Worm (Caenorhabditis elegans): ENCODE results near the gene kel-1.

The kel-1 gene

DNA sequence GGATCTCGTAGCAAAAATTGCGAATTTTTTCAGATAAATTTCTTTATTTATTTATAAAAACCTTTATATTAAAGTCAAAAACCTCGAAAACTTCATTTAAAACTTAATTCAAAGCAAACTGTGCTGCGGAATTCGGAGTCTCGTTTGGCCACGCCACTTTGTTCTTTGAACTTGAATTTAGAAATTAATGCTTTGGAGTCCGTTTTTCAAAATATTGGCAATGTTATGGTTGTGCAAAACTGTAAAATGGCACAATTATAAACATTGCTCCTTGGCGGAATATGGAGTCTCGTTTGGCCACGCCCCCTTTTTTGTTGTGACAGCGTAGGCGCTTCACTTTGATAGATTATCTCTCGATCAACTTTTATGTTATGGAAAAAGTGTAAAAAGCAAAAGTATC, 30.8 kb downstream of the kel-1 start:
- TF ChIP-seq Y48G9A.11 (GFP tag; IDR thresholded peaks at IDR 0.05): peak; percentile 76
- TF ChIP-seq spr-1 (tag; optimal IDR thresholded peaks at IDR 0.05): peak; percentile 95
- TF ChIP-seq spr-3 (GFP tag; optimal IDR thresholded peaks at IDR 0.05): peak; percentile 93
- no peak for TF ChIP-seq nhr-237 (tag; optimal IDR thresholded peaks at IDR 0.05)
- peak; percentile 91 for TF ChIP-seq T20F7.1 (GFP tag; optimal IDR thresholded peaks at IDR 0.05)

DNA sequence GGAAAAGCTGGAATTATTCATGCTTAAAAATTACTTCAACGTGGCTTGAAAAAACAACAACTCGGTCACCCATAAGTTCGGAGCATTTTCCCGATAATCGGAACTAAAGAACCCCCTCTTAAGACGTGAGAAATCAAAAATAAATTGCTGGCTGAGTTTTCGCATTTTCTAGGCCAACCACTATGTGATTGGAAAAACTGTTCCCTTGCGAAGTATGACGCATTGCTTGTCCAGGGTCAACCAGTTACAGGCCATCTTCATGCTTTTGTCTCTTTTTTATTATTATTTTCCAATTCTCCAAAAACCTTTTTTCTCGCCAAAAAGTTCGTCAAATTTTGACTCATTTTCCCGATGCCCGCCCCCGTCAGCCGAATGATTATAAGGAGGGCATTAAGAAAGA, 31.4 kb downstream of the kel-1 start, which contains the start of gene F13D12.3:
Gene F13D12.3, plus strand, starts transcription at position 301 of the 400 bp plus-strand sequence.
- no peak for TF ChIP-seq ceh-44 (GFP tag; IDR thresholded peaks at IDR 0.05)
- TF ChIP-seq aha-1 (tag): peak; percentile 21

DNA sequence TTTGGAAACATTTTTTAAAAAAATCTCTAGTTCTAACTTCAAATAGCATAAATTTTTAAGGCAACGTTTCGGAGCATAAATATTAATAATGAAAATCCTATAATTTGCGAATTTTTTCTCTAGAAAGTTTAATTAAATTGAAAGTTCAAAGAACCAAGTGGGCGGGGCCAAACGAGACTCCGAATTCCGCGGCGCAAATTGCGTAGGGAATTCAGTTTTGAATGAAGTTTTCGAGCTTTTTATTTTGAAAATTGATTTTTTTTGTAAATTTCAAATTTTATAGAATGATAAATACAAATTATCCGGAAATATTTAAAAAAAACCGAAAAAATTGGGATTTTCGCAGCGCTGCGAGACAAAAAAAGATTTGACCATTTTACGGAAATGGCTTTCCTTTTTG, 32.1 kb downstream of the kel-1 start:
- TF ChIP-seq ZK546.5 (tag; optimal IDR thresholded peaks at IDR 0.05) (no peak), T20F7.1 (GFP tag; optimal IDR thresholded peaks at IDR 0.05) (peak; percentile 87), spr-3 (GFP tag; optimal IDR thresholded peaks at IDR 0.05) (peak; percentile 77), snpc-1.2 (GFP tag; IDR thresholded peaks at IDR 0.05) (no peak), Y48G9A.11 (GFP tag; IDR thresholded peaks at IDR 0.05) (peak; percentile 71), spr-1 (tag; optimal IDR thresholded peaks at IDR 0.05) (peak; percentile 89)

DNA sequence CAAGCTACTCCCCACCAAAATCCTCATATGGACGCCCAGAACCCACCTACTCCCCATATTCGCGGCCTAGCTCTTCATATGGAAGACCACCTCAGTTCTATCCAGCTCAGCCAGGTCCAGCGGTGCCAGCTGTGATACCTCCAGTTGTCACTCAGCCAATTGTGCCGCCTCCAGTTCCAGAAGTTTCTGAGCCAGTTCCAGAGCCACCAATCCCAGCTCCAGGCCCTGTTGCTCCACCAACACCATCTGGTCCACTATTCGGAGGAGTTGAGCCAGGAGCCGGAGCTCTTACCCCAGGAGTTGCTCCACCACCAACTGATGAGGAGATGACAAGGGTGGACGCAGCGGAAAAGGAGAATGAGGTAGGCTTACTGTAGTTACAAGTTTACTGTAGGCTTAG, 32.9 kb downstream of the kel-1 start:
- TF ChIP-seq mxl-2 (GFP tag; conservative IDR thresholded peaks at IDR 0.05): no peak
- TF ChIP-seq ceh-62 (tag; optimal IDR thresholded peaks at IDR 0.05): no peak
- no peak for TF ChIP-seq nhr-76 (tag; optimal IDR thresholded peaks at IDR 0.05)
- TF ChIP-seq set-16 (GFP tag; IDR thresholded peaks at IDR 0.05): peak; percentile 79
- no peak for TF ChIP-seq arid-1 (GFP tag; conservative IDR thresholded peaks at IDR 0.05)
- TF ChIP-seq Y5F2A.4 (GFP tag; optimal IDR thresholded peaks at IDR 0.05): no peak
- 0 out of 2 replicates have a peak, but pooled peaks have one; percentile 6 for TF ChIP-seq egl-43 (GFP tag; IDR thresholded peaks at IDR 0.05)
- TF ChIP-seq ceh-28 (tag; optimal IDR thresholded peaks at IDR 0.05): no peak
- TF ChIP-seq unc-62 (GFP tag; optimal IDR thresholded peaks at IDR 0.05 in 1 of 2): no peak
- no peak for TF ChIP-seq unc-62 (tag; optimal IDR thresholded peaks at IDR 0.05)
- TF ChIP-seq zip-2 (tag; optimal IDR thresholded peaks at IDR 0.05): no peak
- no peak for TF ChIP-seq nhr-11 (tag; optimal IDR thresholded peaks at IDR 0.05)
- no peak for TF ChIP-seq aha-1 (tag)
- no peak for TF ChIP-seq mes-2 (tag; optimal IDR thresholded peaks at IDR 0.05; ENCODE audit: poor library complexity, severe bottlenecking)
- no peak for TF ChIP-seq dmd-9 (GFP tag; IDR thresholded peaks at IDR 0.05)
- TF ChIP-seq daf-12 (tag; optimal IDR thresholded peaks at IDR 0.05): no peak
- TF ChIP-seq dpl-1 (GFP tag; optimal IDR thresholded peaks at IDR 0.05): no peak
- TF ChIP-seq ztf-11 (tag; optimal IDR thresholded peaks at IDR 0.05): no peak
- 0 out of 2 replicates have a peak, but pooled peaks have one; percentile 26 for TF ChIP-seq php-3 (GFP tag; IDR thresholded peaks at IDR 0.05)
- no peak for TF ChIP-seq snpc-1.2 (GFP tag; IDR thresholded peaks at IDR 0.05)
- no peak for TF ChIP-seq nhr-10 (tag; optimal IDR thresholded peaks at IDR 0.05)
- no peak for TF ChIP-seq nhr-25 (tag; optimal IDR thresholded peaks at IDR 0.05; ENCODE audit: borderline replicate concordance, insufficient read depth)
- no peak for TF ChIP-seq lsy-2 (tag; optimal IDR thresholded peaks at IDR 0.05)
- TF ChIP-seq attf-4 (tag; optimal IDR thresholded peaks at IDR 0.05): no peak
- no peak for TF ChIP-seq gei-8 (GFP tag; optimal IDR thresholded peaks at IDR 0.05)
- TF ChIP-seq lin-15B (tag; optimal IDR thresholded peaks at IDR 0.05): no peak
- TF ChIP-seq daf-19 (GFP tag; conservative IDR thresholded peaks at IDR 0.05): no peak
- TF ChIP-seq lin-39 (tag; optimal IDR thresholded peaks at IDR 0.05): no peak

DNA sequence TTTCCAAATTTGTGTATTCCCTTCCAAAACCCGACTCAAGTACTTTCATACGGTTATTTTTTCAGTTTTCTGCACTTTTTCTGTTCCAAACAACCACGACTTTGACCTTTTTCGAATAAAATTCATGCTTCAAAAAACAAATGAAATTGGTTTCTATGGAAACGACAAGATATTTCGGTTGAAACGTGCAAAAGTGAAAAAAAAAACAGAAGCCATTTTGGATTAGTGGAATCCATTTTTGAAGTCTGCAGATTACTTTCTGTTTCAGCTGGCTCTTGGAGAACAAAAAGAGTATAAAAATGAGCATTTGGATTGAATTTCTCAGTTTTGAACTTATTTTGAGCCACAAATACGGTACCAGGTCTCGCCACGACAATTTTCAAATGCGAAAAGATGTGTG, 33.4 kb downstream of the kel-1 start:
- TF ChIP-seq T26A8.4 (GFP tag; IDR thresholded peaks at IDR 0.05) (no peak), unc-62 (GFP tag; optimal IDR thresholded peaks at IDR 0.05 in 1 of 2) (peak in 1 of 2 experiments; percentile 11), unc-62 (tag; optimal IDR thresholded peaks at IDR 0.05) (no peak), zag-1 (tag; optimal IDR thresholded peaks at IDR 0.05) (no peak), lin-39 (tag; optimal IDR thresholded peaks at IDR 0.05) (no peak), arid-1 (GFP tag; conservative IDR thresholded peaks at IDR 0.05) (no peak), F26F4.8 (GFP tag; conservative IDR thresholded peaks at IDR 0.05) (no peak), R02D3.7 (tag; optimal IDR thresholded peaks at IDR 0.05) (no peak), ztf-7 (tag; optimal IDR thresholded peaks at IDR 0.05) (no peak), nhr-77 (tag; optimal IDR thresholded peaks at IDR 0.05) (no peak), nhr-11 (tag; optimal IDR thresholded peaks at IDR 0.05) (peak; percentile 11), spr-3 (GFP tag; optimal IDR thresholded peaks at IDR 0.05) (no peak), ceh-44 (GFP tag; IDR thresholded peaks at IDR 0.05) (no peak), aha-1 (tag) (peak; percentile 95), nhr-25 (tag; optimal IDR thresholded peaks at IDR 0.05; ENCODE audit: borderline replicate concordance, insufficient read depth) (no peak), hif-1 (tag; optimal IDR thresholded peaks at IDR 0.05) (peak in 1 of 2 experiments; percentile 61), ama-1 (optimal IDR thresholded peaks at IDR 0.05) (no peak)
